Worm (Caenorhabditis elegans) whole organism, late embryonic: ENCODE measurements around the gene F54F2.14.

ENCODE experiments used
- ceh-18 ChIP-seq: sonication (generic microtip); optimal IDR thresholded peaks from 2 replicates; lab custom pipeline; 2016; ENCODE audit warnings: missing genetic modification characterization, missing compliant biosample characterization
- elt-2 ChIP-seq: sonication (generic microtip); optimal IDR thresholded peaks from 2 replicates; lab custom pipeline; 2016; ENCODE audit warnings: missing genetic modification reagents, missing genetic modification characterization, missing compliant biosample characterization
- ets-4 ChIP-seq: sonication (generic microtip); optimal IDR thresholded peaks from 2 replicates; lab custom pipeline; 2016; ENCODE audit warnings: missing genetic modification characterization, missing compliant biosample characterization
- eyg-1 ChIP-seq: sonication (generic microtip); optimal IDR thresholded peaks from 2 replicates; lab custom pipeline; 2016; ENCODE audit warnings: missing genotype, missing genetic modification characterization, missing compliant biosample characterization
- nfya-1 ChIP-seq: sonication (generic microtip); optimal IDR thresholded peaks from 2 replicates; lab custom pipeline; 2017; ENCODE audit warnings: missing genetic modification characterization, mild to moderate bottlenecking, missing compliant biosample characterization, antibody characterized with exemption, moderate library complexity
- tbx-7 ChIP-seq: sonication (generic microtip); optimal IDR thresholded peaks from 2 replicates; lab custom pipeline; 2016; ENCODE audit warnings: missing genotype, missing genetic modification characterization, missing compliant biosample characterization

DNA sequence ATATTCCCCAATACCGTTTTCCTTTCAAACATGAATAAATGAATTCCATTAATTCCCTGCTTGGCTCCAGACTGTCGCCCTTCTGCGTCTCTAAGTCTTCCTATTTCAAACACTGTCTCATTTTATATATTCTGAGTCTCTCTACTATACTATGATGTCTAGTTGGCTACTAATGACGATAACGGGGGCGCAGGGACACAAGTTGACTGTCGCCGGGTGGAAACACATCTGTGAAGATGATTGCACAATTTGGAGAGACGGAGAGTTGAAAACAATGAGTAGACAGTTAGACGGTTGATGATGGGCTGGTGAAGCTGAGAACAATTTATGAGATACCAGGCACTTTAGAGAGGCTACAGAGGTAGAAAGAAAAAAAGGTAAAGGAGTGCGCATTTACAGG is 41.9 kb upstream of the F54F2.14 start, which contains the start of gene sma-2:
- TF ChIP-seq elt-2 (tag; lab: Kevin White, UChicago) (no peak), tbx-7 (tag; lab: Kevin White, UChicago) (no peak), ets-4 (no peak), nfya-1 (no peak), eyg-1 (tag; lab: Kevin White, UChicago) (no peak), ceh-18 (peak; percentile 6)
